Worm (Caenorhabditis elegans): ENCODE results near the gene F31D4.5.
A peak's percentile ranks its signal among the peaks of the same experiment; 100 is the strongest.

DNA sequence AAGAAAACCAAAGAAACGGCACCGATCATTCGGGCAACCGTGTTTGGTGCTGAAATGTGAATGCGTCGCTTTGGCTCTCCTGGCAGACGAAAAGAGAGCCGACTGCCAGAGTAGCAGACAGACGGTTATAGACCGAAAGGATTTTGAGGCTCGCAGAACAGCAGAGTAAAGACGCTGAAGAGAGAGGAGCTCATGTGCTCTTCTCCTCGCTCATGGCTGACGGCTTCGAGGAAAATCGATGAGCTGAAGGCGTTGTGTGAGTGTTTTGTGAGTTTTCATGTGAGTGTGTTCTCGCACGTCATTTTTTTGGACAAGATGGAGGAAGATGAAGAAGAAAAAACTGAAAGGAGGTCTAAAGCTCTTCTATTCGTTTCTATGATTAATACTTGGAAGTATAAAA, 25.1 kb upstream of the F31D4.5 start, which contains the start of gene sbt-1:
- TF ChIP-seq unc-62 (GFP tag; optimal IDR thresholded peaks at IDR 0.05) (no peak), nhr-12 (tag; optimal IDR thresholded peaks at IDR 0.05) (no peak), nhr-76 (tag; optimal IDR thresholded peaks at IDR 0.05) (no peak), pha-4 (tag; optimal IDR thresholded peaks at IDR 0.05) (no peak), flh-1 (GFP tag; optimal IDR thresholded peaks at IDR 0.05) (no peak), mab-5 (tag; optimal IDR thresholded peaks at IDR 0.05) (no peak), blmp-1 (tag; optimal IDR thresholded peaks at IDR 0.05) (no peak), elt-3 (tag; optimal IDR thresholded peaks at IDR 0.05) (no peak), snpc-4 (tag; optimal IDR thresholded peaks at IDR 0.05) (no peak), unc-120 (tag; optimal IDR thresholded peaks at IDR 0.05; ENCODE audit: poor library complexity, severe bottlenecking) (no peak), lin-13 (tag; optimal IDR thresholded peaks at IDR 0.05) (no peak), mep-1 (tag; optimal IDR thresholded peaks at IDR 0.05) (peak; percentile 5), nhr-237 (tag; optimal IDR thresholded peaks at IDR 0.05) (no peak), hlh-1 (tag; optimal IDR thresholded peaks at IDR 0.05) (no peak)
